Fruit fly (Drosophila melanogaster) whole organism, embryonic: Measurements from ENCODE around the gene Nmdar2.
A peak's percentile ranks its signal among the peaks of the same experiment; 100 is the strongest.

Experiments
- B-H1 ChIP-seq: fragments of 200-800 bp; sonication (Bioruptor generic); IDR thresholded peaks from 3 replicates; pipeline ENCODE4 v1.3.6; 2022; ENCODE audit warnings: missing biosample characterization, missing genetic modification characterization
- Bgb ChIP-seq: fragments of 200-800 bp; sonication (Bioruptor generic); IDR thresholded peaks from 2 replicates; pipeline ENCODE4 v1.3.6; 2022; ENCODE audit warnings: missing biosample characterization, missing genetic modification characterization; ENCODE audit not compliant: partially characterized antibody
- CG11085 ChIP-seq: fragments of 200-800 bp; sonication (Bioruptor generic); IDR thresholded peaks from 2 replicates; pipeline ENCODE4 v1.3.6; 2022; ENCODE audit warnings: missing biosample characterization, missing genetic modification characterization
- CG14014 ChIP-seq: fragments of 200-800 bp; sonication (Bioruptor generic); IDR thresholded peaks from 2 replicates; pipeline ENCODE4 v1.3.6; 2022; ENCODE audit warnings: missing biosample characterization, missing genetic modification characterization
- CG14710 ChIP-seq: fragments of 200-800 bp; sonication (Bioruptor generic); optimal IDR thresholded peaks from 3 replicates; lab custom pipeline; 2019; ENCODE audit warnings: missing biosample characterization, mild to moderate bottlenecking, missing genetic modification characterization, moderate library complexity
- CG14860 ChIP-seq: fragments of 200-800 bp; sonication (Bioruptor generic); IDR thresholded peaks from 3 replicates; pipeline ENCODE4 v1.3.6; 2022; ENCODE audit warnings: missing biosample characterization, missing genetic modification characterization; ENCODE audit not compliant: partially characterized antibody
- CG1529 ChIP-seq: fragments of 200-800 bp; sonication (Bioruptor generic); optimal IDR thresholded peaks from 3 replicates; lab custom pipeline; 2018; ENCODE audit warnings: missing biosample characterization, missing genetic modification characterization
- CG1603 ChIP-seq: fragments of 200-800 bp; sonication (Bioruptor generic); optimal IDR thresholded peaks from 2 replicates; lab custom pipeline; 2019; ENCODE audit warnings: missing biosample characterization, mild to moderate bottlenecking, missing genetic modification characterization, moderate library complexity
- CG16813 ChIP-seq: fragments of 200-800 bp; sonication (Bioruptor generic); IDR thresholded peaks from 3 replicates; pipeline ENCODE4 v1.3.6; 2022; ENCODE audit warnings: missing biosample characterization, missing genetic modification characterization; ENCODE audit not compliant: partially characterized antibody
- CG16863 ChIP-seq: fragments of 200-800 bp; sonication (Bioruptor generic); optimal IDR thresholded peaks from 3 replicates; lab custom pipeline; 2016; ENCODE audit warnings: missing biosample characterization, missing genetic modification characterization
- CG17829 ChIP-seq: fragments of 200-800 bp; optimal IDR thresholded peaks from 2 replicates; lab custom pipeline; 2019; ENCODE audit warnings: missing biosample characterization, mild to moderate bottlenecking, missing genetic modification characterization, moderate library complexity
- CG9609 ChIP-seq: fragments of 200-800 bp; sonication (Bioruptor generic); optimal IDR thresholded peaks from 3 replicates; lab custom pipeline; 2016; ENCODE audit warnings: missing biosample characterization, missing genetic modification characterization
- CG9797 ChIP-seq: fragments of 200-800 bp; sonication (Bioruptor generic); optimal IDR thresholded peaks from 3 replicates; lab custom pipeline; 2018; ENCODE audit warnings: missing biosample characterization, mild to moderate bottlenecking, missing genetic modification characterization
- CoRest ChIP-seq: fragments of 200-800 bp; sonication (Bioruptor generic); optimal IDR thresholded peaks from 3 replicates; lab custom pipeline; 2018; ENCODE audit warnings: missing biosample characterization, mild to moderate bottlenecking, missing genetic modification characterization, moderate library complexity
- D19A ChIP-seq: fragments of 200-800 bp; optimal IDR thresholded peaks from 3 replicates; lab custom pipeline; 2019; ENCODE audit warnings: missing biosample characterization, mild to moderate bottlenecking, missing genetic modification characterization, moderate library complexity
- Dbx ChIP-seq: fragments of 200-800 bp; sonication (Bioruptor generic); IDR thresholded peaks from 3 replicates; pipeline ENCODE4 v1.3.6; 2022; ENCODE audit warnings: missing biosample characterization, missing genetic modification characterization
- Fer1 ChIP-seq: fragments of 200-800 bp; sonication (Bioruptor generic); optimal IDR thresholded peaks from 2 replicates; lab custom pipeline; 2017; ENCODE audit warnings: missing biosample characterization, mild to moderate bottlenecking, missing genetic modification characterization
- HmgZ ChIP-seq: fragments of 200-800 bp; sonication (Bioruptor generic); optimal IDR thresholded peaks from 2 replicates; lab custom pipeline; 2018; ENCODE audit warnings: missing biosample characterization, mild to moderate bottlenecking, missing genetic modification characterization
- Hr51 ChIP-seq, 2 experiments: fragments of 200-800 bp; sonication (Bioruptor generic); optimal IDR thresholded peaks; 2 replicates in 1 of 2; 3 replicates in 1 of 2; lab custom pipeline; 2016 to 2018; ENCODE audit warnings: missing biosample characterization in 2 of 2, missing genetic modification characterization in 2 of 2, mild to moderate bottlenecking in 1 of 2, moderate library complexity in 1 of 2
- Meics ChIP-seq: fragments of 200-800 bp; sonication (Bioruptor generic); optimal IDR thresholded peaks from 2 replicates; lab custom pipeline; 2017; ENCODE audit warnings: missing biosample characterization, mild to moderate bottlenecking, missing genetic modification characterization
- Optix ChIP-seq: fragments of 200-800 bp; sonication (Bioruptor generic); IDR thresholded peaks from 3 replicates; pipeline ENCODE4 v1.3.6; 2022; ENCODE audit warnings: missing biosample characterization, missing genetic modification characterization
- PHDP ChIP-seq: fragments of 200-800 bp; sonication (Bioruptor generic); optimal IDR thresholded peaks from 3 replicates; lab custom pipeline; 2018; ENCODE audit warnings: missing biosample characterization, mild to moderate bottlenecking, missing genetic modification characterization, moderate library complexity
- Pdp1 ChIP-seq, 2 experiments: fragments of 200-800 bp; sonication (Bioruptor generic); optimal IDR thresholded peaks; 3 replicates each; lab custom pipeline; 2016; ENCODE audit warnings: missing biosample characterization in 2 of 2, missing genetic modification characterization in 2 of 2, mild to moderate bottlenecking in 1 of 2, moderate library complexity in 1 of 2
- Scr ChIP-seq: fragments of 200-800 bp; sonication (Bioruptor generic); IDR thresholded peaks from 2 replicates; pipeline ENCODE4 v1.3.6; 2022; ENCODE audit warnings: missing biosample characterization, missing genetic modification characterization; ENCODE audit not compliant: partially characterized antibody
- Sin3A ChIP-seq: fragments of >200 bp; optimal IDR thresholded peaks from 2 replicates; lab custom pipeline; 2018
- Trl ChIP-seq, 3 experiments: fragments of >200 bp in 2 of 3; fragments of 200-800 bp in 1 of 3; sonication (Bioruptor generic) in 1 of 3; optimal IDR thresholded peaks; 2 replicates in 1 of 3; 3 replicates in 2 of 3; lab custom pipeline; 2016 to 2017; ENCODE audit warnings: missing biosample characterization in 1 of 3, missing genetic modification characterization in 1 of 3
- cad ChIP-seq: fragments of >200 bp; optimal IDR thresholded peaks from 2 replicates; lab custom pipeline; 2017; ENCODE audit warnings: missing biosample characterization, missing genetic modification characterization
- cato ChIP-seq: fragments of 200-800 bp; sonication (Bioruptor generic); optimal IDR thresholded peaks from 2 replicates; lab custom pipeline; 2016; ENCODE audit warnings: missing biosample characterization, missing genetic modification characterization, borderline replicate concordance
- dpn ChIP-seq, 2 experiments: fragments of 200-800 bp; sonication (Bioruptor generic); optimal IDR thresholded peaks; 3 replicates each; lab custom pipeline; 2016; ENCODE audit warnings: missing biosample characterization in 2 of 2, missing genetic modification characterization in 2 of 2
- fd3F ChIP-seq: fragments of 200-800 bp; sonication (Bioruptor generic); optimal IDR thresholded peaks from 2 replicates; lab custom pipeline; 2018; ENCODE audit warnings: missing biosample characterization, mild to moderate bottlenecking, missing genetic modification characterization, moderate library complexity
- gcm ChIP-seq: fragments of 200-800 bp; sonication (Bioruptor generic); optimal IDR thresholded peaks from 2 replicates; lab custom pipeline; 2019; ENCODE audit warnings: missing biosample characterization, mild to moderate bottlenecking, missing genetic modification characterization, moderate library complexity
- gsb-n ChIP-seq: fragments of 200-800 bp; sonication (Bioruptor generic); optimal IDR thresholded peaks from 3 replicates; lab custom pipeline; 2018; ENCODE audit warnings: missing biosample characterization, mild to moderate bottlenecking, missing genetic modification characterization
- hkb ChIP-seq, 2 experiments: fragments of 200-800 bp in 1 of 2; fragments of >200 bp in 1 of 2; sonication (Bioruptor generic) in 1 of 2; IDR thresholded peaks in 1 of 2; optimal IDR thresholded peaks in 1 of 2; 2 replicates each; pipeline versions ENCODE4 v1.3.6 to Lab custom; 2017 to 2022; ENCODE audit warnings: missing biosample characterization in 1 of 2, missing genetic modification characterization in 1 of 2
- kni ChIP-seq: fragments of 200-800 bp; sonication (Bioruptor generic); optimal IDR thresholded peaks from 3 replicates; lab custom pipeline; 2017; ENCODE audit warnings: mild to moderate bottlenecking, missing biosample characterization, missing genetic modification reagents, missing genetic modification characterization
- knrl ChIP-seq: fragments of 200-800 bp; sonication (Bioruptor generic); IDR thresholded peaks from 3 replicates; pipeline ENCODE4 v1.3.6; 2022; ENCODE audit warnings: missing biosample characterization, missing genetic modification characterization; ENCODE audit not compliant: partially characterized antibody
- lab ChIP-seq: fragments of 200-800 bp; sonication (Bioruptor generic); optimal IDR thresholded peaks from 3 replicates; lab custom pipeline; 2017; ENCODE audit warnings: missing biosample characterization, missing genetic modification characterization, mild to moderate bottlenecking, moderate library complexity, missing genetic modification reagents
- lola ChIP-seq, 3 experiments: fragments of >200 bp in 2 of 3; fragments of 200-800 bp in 1 of 3; sonication (Bioruptor generic) in 1 of 3; optimal IDR thresholded peaks; 2 replicates each; lab custom pipeline; 2017 to 2019; ENCODE audit warnings: missing biosample characterization in 3 of 3, missing genetic modification characterization in 3 of 3, mild to moderate bottlenecking in 1 of 3, moderate library complexity in 1 of 3
- nerfin-2 ChIP-seq: fragments of 200-800 bp; sonication (Bioruptor generic); IDR thresholded peaks from 2 replicates; pipeline ENCODE4 v1.3.6; 2022; ENCODE audit warnings: missing biosample characterization, missing genetic modification characterization; ENCODE audit not compliant: partially characterized antibody
- oc ChIP-seq: fragments of 200-800 bp; sonication (Bioruptor generic); optimal IDR thresholded peaks from 2 replicates; lab custom pipeline; 2018; ENCODE audit warnings: missing biosample characterization, mild to moderate bottlenecking, missing genetic modification characterization, moderate library complexity
- pb ChIP-seq: fragments of 200-800 bp; sonication (Bioruptor generic); optimal IDR thresholded peaks from 3 replicates; lab custom pipeline; 2016; ENCODE audit warnings: missing biosample characterization, missing genetic modification characterization
- prd ChIP-seq, 3 experiments: fragments of >200 bp in 2 of 3; fragments of 200-800 bp in 1 of 3; sonication (Bioruptor generic) in 1 of 3; optimal IDR thresholded peaks in 2 of 3; IDR thresholded peaks in 1 of 3; 2 replicates in 2 of 3; 3 replicates in 1 of 3; pipeline versions ENCODE4 v1.3.6 to Lab custom; 2017 to 2022; ENCODE audit warnings: missing biosample characterization in 1 of 3, missing genetic modification characterization in 1 of 3
- psq ChIP-seq: fragments of 200-800 bp; sonication (Bioruptor generic); optimal IDR thresholded peaks from 2 replicates; lab custom pipeline; 2017; ENCODE audit warnings: missing biosample characterization, missing genetic modification characterization
- rib ChIP-seq: fragments of 200-800 bp; sonication (Bioruptor generic); IDR thresholded peaks from 2 replicates; pipeline ENCODE4 v1.3.6; 2022; ENCODE audit warnings: missing biosample characterization, missing genetic modification characterization
- sens ChIP-seq: fragments of 200-800 bp; sonication (Bioruptor generic); peaks from one replicate; lab custom pipeline; 2016; ENCODE audit warnings: missing biosample characterization, missing genetic modification characterization
- vnd ChIP-seq: fragments of 200-800 bp; sonication (Bioruptor generic); IDR thresholded peaks from 3 replicates; pipeline ENCODE4 v1.3.6; 2022; ENCODE audit warnings: missing biosample characterization, missing genetic modification characterization; ENCODE audit not compliant: partially characterized antibody
- yki ChIP-seq: fragments of >200 bp; optimal IDR thresholded peaks from 3 replicates; lab custom pipeline; 2018
- zfh1 ChIP-seq: fragments of 200-800 bp; sonication (Bioruptor generic); IDR thresholded peaks from 3 replicates; pipeline ENCODE4 v1.3.6; 2022; ENCODE audit warnings: missing biosample characterization, missing genetic modification characterization
- zfh2 ChIP-seq: fragments of 200-800 bp; sonication (Bioruptor generic); optimal IDR thresholded peaks from 2 replicates; lab custom pipeline; 2016; ENCODE audit warnings: missing biosample characterization, missing genetic modification characterization

The Nmdar2 gene

DNA sequence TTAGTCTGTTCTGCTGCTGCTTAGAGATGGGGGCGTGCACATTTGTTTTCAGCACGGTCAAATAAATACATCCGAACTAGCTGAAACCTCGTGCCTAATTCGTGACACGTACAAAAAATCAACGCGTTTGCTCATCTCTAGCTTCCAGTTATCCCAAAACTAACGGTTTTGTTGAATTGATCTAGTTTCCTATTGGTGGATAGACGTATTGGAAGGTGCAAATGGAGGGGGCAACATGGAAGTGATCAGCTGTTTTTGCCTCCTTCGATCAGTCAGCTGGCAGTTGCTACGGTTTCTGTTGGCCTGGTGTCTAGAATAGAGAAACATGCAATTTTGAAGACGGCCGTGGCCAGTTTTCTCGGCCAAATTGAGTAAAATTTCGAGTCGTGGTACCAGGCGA, 10.0 kb upstream of the Nmdar2 start (continued):
- peak; percentile 99 for TF ChIP-seq kni
- TF ChIP-seq vnd (GFP tag; lab: Robert Waterston, UW), result peak; percentile 88
- no peak for TF ChIP-seq B-H1 (GFP tag; lab: Robert Waterston, UW)
- no peak for TF ChIP-seq cato (GFP tag; lab: Kevin White, UChicago)
- TF ChIP-seq Dbx (GFP tag; lab: Robert Waterston, UW), result peak; percentile 40; the same call in 1 of the 3 replicates
- TF ChIP-seq CG16863 (GFP tag; lab: Kevin White, UChicago), result peak; percentile 38
- TF ChIP-seq Fer1, result peak; percentile 36
- no peak for TF ChIP-seq CG1529
- peak; percentile 5 for TF ChIP-seq D19A
- TF ChIP-seq Hr51 (GFP tag; optimal IDR thresholded peaks at IDR 0.05; lab: Kevin White, UChicago), result peak; percentile 10 to 32
- peak; percentile 16 to 34 for TF ChIP-seq Pdp1 (GFP tag; optimal IDR thresholded peaks at IDR 0.05; lab: Kevin White, UChicago)
- TF ChIP-seq cad (GFP tag; lab: Kevin White, UChicago), result no peak
- peak; percentile 26 for TF ChIP-seq HmgZ (tag; lab: Kevin White, UChicago)
- TF ChIP-seq Scr (GFP tag; lab: Robert Waterston, UW), result peak; percentile 93
- no peak for TF ChIP-seq pb (GFP tag; lab: Kevin White, UChicago)
- peak; percentile 26 for TF ChIP-seq gsb-n (tag; lab: Kevin White, UChicago)
- peak; percentile 87 for TF ChIP-seq sens (GFP tag; lab: Kevin White, UChicago)
- 0 out of 2 replicates have a peak, but pooled peaks have one; percentile 27 for TF ChIP-seq CG11085 (GFP tag; lab: Robert Waterston, UW)
- TF ChIP-seq CG14710 (tag; lab: Kevin White, UChicago), result no peak
- TF ChIP-seq CG9797 (GFP tag; lab: Kevin White, UChicago), result peak; percentile 10
- no peak for TF ChIP-seq psq (GFP tag; lab: Kevin White, UChicago)
- TF ChIP-seq CG9609 (GFP tag; lab: Kevin White, UChicago), result no peak
- peak; percentile 90 for TF ChIP-seq CG16813 (GFP tag; lab: Robert Waterston, UW)
- peak; percentile 89 for TF ChIP-seq knrl (GFP tag; lab: Robert Waterston, UW)
- peak; percentile 83 for TF ChIP-seq CG14860 (GFP tag; lab: Robert Waterston, UW)
- peak; percentile 53 for TF ChIP-seq lab (GFP tag; lab: Kevin White, UChicago)
- TF ChIP-seq zfh1 (GFP tag; lab: Robert Waterston, UW), result 0 out of 3 replicates have a peak, but pooled peaks have one; percentile 35
- TF ChIP-seq Bgb (GFP tag; lab: Robert Waterston, UW), result peak; percentile 91
- TF ChIP-seq CG1603 (tag; lab: Kevin White, UChicago), result peak; percentile 49
- 0 out of 3 replicates have a peak, but pooled peaks have one; percentile 5 for TF ChIP-seq Optix (GFP tag; lab: Robert Waterston, UW)
- TF ChIP-seq oc (tag; lab: Kevin White, UChicago), result no peak
- TF ChIP-seq lola (GFP tag; optimal IDR thresholded peaks at IDR 0.05; lab: Kevin White, UChicago), result peak in 1 of 3 experiments; percentile 27
- TF ChIP-seq yki (lab: Kevin White, UChicago), result no peak
- peak; percentile 36 to 45 for TF ChIP-seq dpn (GFP tag; optimal IDR thresholded peaks at IDR 0.05; lab: Kevin White, UChicago)
- TF ChIP-seq hkb (optimal IDR thresholded peaks at IDR 0.05; lab: Kevin White, UChicago), result no peak
- 0 out of 2 replicates have a peak, but pooled peaks have one; percentile 36 for TF ChIP-seq hkb (GFP tag; IDR thresholded peaks at IDR 0.05; lab: Robert Waterston, UW)
- TF ChIP-seq prd (optimal IDR thresholded peaks at IDR 0.05; lab: Kevin White, UChicago), result no peak
- TF ChIP-seq prd (GFP tag; IDR thresholded peaks at IDR 0.05; lab: Robert Waterston, UW), result peak; percentile 45; the same call in 1 of the 3 replicates
- peak; percentile 27 for TF ChIP-seq zfh2 (GFP tag; lab: Kevin White, UChicago)
- no peak for TF ChIP-seq Sin3A
- no peak for TF ChIP-seq rib (GFP tag; lab: Robert Waterston, UW)
- TF ChIP-seq fd3F (GFP tag; lab: Kevin White, UChicago), result peak; percentile 7
- TF ChIP-seq gcm (GFP tag; lab: Kevin White, UChicago), result peak; percentile 44
- peak; percentile 81 for TF ChIP-seq nerfin-2 (GFP tag; lab: Robert Waterston, UW)
- TF ChIP-seq CG17829 (tag; lab: Kevin White, UChicago), result peak; percentile 19
- peak; percentile 34 for TF ChIP-seq Meics (GFP tag; lab: Kevin White, UChicago)
- no peak for TF ChIP-seq Trl (optimal IDR thresholded peaks at IDR 0.05; lab: Kevin White, UChicago)
- TF ChIP-seq Trl (GFP tag; optimal IDR thresholded peaks at IDR 0.05; lab: Kevin White, UChicago), result peak; percentile 29
- TF ChIP-seq PHDP (tag; lab: Kevin White, UChicago), result peak; percentile 24
- TF ChIP-seq CoRest (tag; lab: Kevin White, UChicago), result peak; percentile 21
- TF ChIP-seq CG14014, result peak; percentile 41; the same call in 1 of the 2 replicates
